Worm (Caenorhabditis elegans) whole organism, L3 larva: ENCODE measurements around the gene act-1.

Experiments
- aly-2 ChIP-seq: fragments of 150-350 bp; optimal IDR thresholded peaks from 2 replicates; lab custom pipeline; 2014; ENCODE audit warnings: missing biosample characterization, missing genetic modification characterization
- ama-1 ChIP-seq: fragments of 150-350 bp; optimal IDR thresholded peaks from 2 replicates; lab custom pipeline; 2018
- elt-2 ChIP-seq: sonication (generic microtip); optimal IDR thresholded peaks from 2 replicates; lab custom pipeline; 2016; ENCODE audit warnings: missing genetic modification reagents, mild to moderate bottlenecking, missing genetic modification characterization, missing compliant biosample characterization
- lin-15B ChIP-seq: fragments of 150-350 bp; optimal IDR thresholded peaks from 2 replicates; lab custom pipeline; 2014; ENCODE audit warnings: missing biosample characterization, missing genetic modification characterization
- lin-39 ChIP-seq: fragments of 150-350 bp; optimal IDR thresholded peaks from 2 replicates; lab custom pipeline; 2018; ENCODE audit warnings: missing biosample characterization, missing genetic modification reagents, missing genetic modification characterization
- nhr-237 ChIP-seq: fragments of 150-350 bp; optimal IDR thresholded peaks from 2 replicates; lab custom pipeline; 2014; ENCODE audit warnings: missing biosample characterization, missing genetic modification characterization
- nhr-25 ChIP-seq: sonication (generic microtip); optimal IDR thresholded peaks from 2 replicates; lab custom pipeline; 2017; ENCODE audit warnings: missing biosample characterization, missing genetic modification characterization
- nhr-43 ChIP-seq: sonication (generic microtip); optimal IDR thresholded peaks from 2 replicates; lab custom pipeline; 2016; ENCODE audit warnings: mild to moderate bottlenecking, missing genetic modification characterization, missing compliant biosample characterization; ENCODE audit not compliant: poor library complexity, severe bottlenecking
- pqm-1 ChIP-seq: fragments of 150-350 bp; optimal IDR thresholded peaks from 2 replicates; lab custom pipeline; 2017; ENCODE audit warnings: missing biosample characterization, missing genetic modification characterization, inconsistent platforms
- tbx-2 ChIP-seq: sonication (generic microtip); optimal IDR thresholded peaks from 2 replicates; lab custom pipeline; 2016; ENCODE audit warnings: mild to moderate bottlenecking, missing genetic modification characterization, missing compliant biosample characterization
- zag-1 ChIP-seq: fragments of 150-350 bp; optimal IDR thresholded peaks from 2 replicates; lab custom pipeline; 2014; ENCODE audit warnings: missing biosample characterization, missing genetic modification characterization
- ztf-11 ChIP-seq: fragments of 150-350 bp; optimal IDR thresholded peaks from 2 replicates; lab custom pipeline; 2014; ENCODE audit warnings: missing biosample characterization, missing genetic modification characterization
- ztf-4 ChIP-seq: fragments of 150-350 bp; optimal IDR thresholded peaks from 2 replicates; lab custom pipeline; 2014; ENCODE audit warnings: missing biosample characterization, missing genetic modification characterization

ce11 chrV:11124922-11125321 lies 44.1 kb downstream of the act-1 start, which contains the start of gene C06H2.2:
- no peak for TF ChIP-seq tbx-2 (tag; lab: Kevin White, UChicago)
- TF ChIP-seq nhr-43 (tag; lab: Kevin White, UChicago), result no peak
- no peak for TF ChIP-seq zag-1
- TF ChIP-seq ama-1 (lab: Kevin White, UChicago), result no peak
- TF ChIP-seq ztf-4 (tag; lab: Kevin White, UChicago), result no peak
- no peak for TF ChIP-seq aly-2
- no peak for TF ChIP-seq ztf-11 (tag; lab: Kevin White, UChicago)
- no peak for TF ChIP-seq nhr-25 (tag; lab: Kevin White, UChicago)
- no peak for TF ChIP-seq elt-2 (tag; lab: Kevin White, UChicago)
- no peak for TF ChIP-seq lin-15B
- no peak for TF ChIP-seq pqm-1 (tag; lab: Kevin White, UChicago)
- no peak for TF ChIP-seq nhr-237 (tag; lab: Kevin White, UChicago)
- no peak for TF ChIP-seq lin-39 (tag; lab: Kevin White, UChicago)
